Fruit fly (Drosophila melanogaster) whole organism, prepupa: Measurements from ENCODE around the gene Naxd.

Experiments
- CG10631 ChIP-seq: fragments of 200-800 bp; sonication (Bioruptor generic); optimal IDR thresholded peaks from 2 replicates; lab custom pipeline; 2016; ENCODE audit warnings: missing biosample characterization, missing genetic modification characterization
- CG10669 ChIP-seq: fragments of 200-800 bp; sonication (Bioruptor generic); optimal IDR thresholded peaks from 3 replicates; lab custom pipeline; 2018; ENCODE audit warnings: missing biosample characterization, mild to moderate bottlenecking, missing genetic modification characterization, moderate library complexity
- CG11294 ChIP-seq: fragments of 200-800 bp; sonication (Bioruptor generic); IDR thresholded peaks from 2 replicates; pipeline ENCODE4 v1.3.6; 2022; ENCODE audit warnings: missing biosample characterization, missing genetic modification characterization
- CG11762 ChIP-seq: fragments of 200-800 bp; sonication (Bioruptor generic); optimal IDR thresholded peaks from 3 replicates; lab custom pipeline; 2016; ENCODE audit warnings: missing biosample characterization, missing genetic modification characterization; ENCODE audit not compliant: insufficient read depth
- CG11902 ChIP-seq: fragments of 200-800 bp; sonication (Bioruptor generic); optimal IDR thresholded peaks from 3 replicates; lab custom pipeline; 2016; ENCODE audit warnings: missing biosample characterization, missing genetic modification characterization
- CG15336 ChIP-seq: fragments of 200-800 bp; sonication (Bioruptor generic); IDR thresholded peaks from 2 replicates; pipeline ENCODE4 v1.3.6; 2022; ENCODE audit warnings: missing biosample characterization, missing genetic modification characterization
- CG1621 ChIP-seq: fragments of 200-800 bp; sonication (Bioruptor generic); optimal IDR thresholded peaks from 3 replicates; lab custom pipeline; 2018; ENCODE audit warnings: missing biosample characterization, mild to moderate bottlenecking, missing genetic modification characterization
- CG16779 ChIP-seq: fragments of 200-800 bp; sonication (Bioruptor generic); optimal IDR thresholded peaks from 3 replicates; lab custom pipeline; 2017; ENCODE audit warnings: missing biosample characterization, mild to moderate bottlenecking, missing genetic modification characterization
- CG3032 ChIP-seq: fragments of 200-800 bp; optimal IDR thresholded peaks from 2 replicates; lab custom pipeline; 2019; ENCODE audit warnings: missing biosample characterization, mild to moderate bottlenecking, missing genetic modification characterization, moderate library complexity
- CG32006 ChIP-seq: fragments of 200-800 bp; sonication (Bioruptor generic); optimal IDR thresholded peaks from 3 replicates; lab custom pipeline; 2017; ENCODE audit warnings: missing biosample characterization, mild to moderate bottlenecking, missing genetic modification characterization
- CG34406 ChIP-seq: fragments of 200-800 bp; sonication (Bioruptor generic); optimal IDR thresholded peaks from 3 replicates; lab custom pipeline; 2016; ENCODE audit warnings: missing biosample characterization, missing genetic modification characterization
- CG3919 ChIP-seq: fragments of 200-800 bp; sonication (Bioruptor generic); optimal IDR thresholded peaks from 3 replicates; lab custom pipeline; 2016; ENCODE audit warnings: missing biosample characterization, missing genetic modification characterization
- CG4318 ChIP-seq: fragments of 200-800 bp; sonication (Bioruptor generic); optimal IDR thresholded peaks from 3 replicates; lab custom pipeline; 2017; ENCODE audit warnings: missing biosample characterization, mild to moderate bottlenecking, missing genetic modification characterization
- CG6163 ChIP-seq: fragments of 200-800 bp; sonication (Bioruptor generic); IDR thresholded peaks from 3 replicates; pipeline ENCODE4 v1.3.6; 2022; ENCODE audit warnings: missing biosample characterization, missing genetic modification characterization
- CG6276 ChIP-seq: fragments of 200-800 bp; sonication (Bioruptor generic); optimal IDR thresholded peaks from 2 replicates; lab custom pipeline; 2017; ENCODE audit warnings: missing biosample characterization, mild to moderate bottlenecking, missing genetic modification characterization
- CG6792 ChIP-seq: fragments of 200-800 bp; sonication (Bioruptor generic); optimal IDR thresholded peaks from 3 replicates; lab custom pipeline; 2016; ENCODE audit warnings: missing biosample characterization, missing genetic modification characterization
- CG6808 ChIP-seq: fragments of 200-800 bp; sonication (Bioruptor generic); optimal IDR thresholded peaks from 3 replicates; lab custom pipeline; 2017; ENCODE audit warnings: missing biosample characterization, missing genetic modification characterization, mild to moderate bottlenecking, moderate library complexity, missing genetic modification reagents
- CG6854 ChIP-seq: fragments of 200-800 bp; sonication (Bioruptor generic); optimal IDR thresholded peaks from 2 replicates; lab custom pipeline; 2017; ENCODE audit warnings: missing biosample characterization, mild to moderate bottlenecking, missing genetic modification characterization
- CG7368 ChIP-seq: fragments of 200-800 bp; sonication (Bioruptor generic); optimal IDR thresholded peaks from 3 replicates; lab custom pipeline; 2016; ENCODE audit warnings: missing biosample characterization, missing genetic modification characterization
- CG8119 ChIP-seq: fragments of 200-800 bp; sonication (Bioruptor generic); IDR thresholded peaks from 3 replicates; pipeline ENCODE4 v1.3.6; 2022; ENCODE audit warnings: missing biosample characterization, missing genetic modification characterization
- Eip75B ChIP-seq: fragments of 200-800 bp; sonication (Bioruptor generic); optimal IDR thresholded peaks from 3 replicates; lab custom pipeline; 2016; ENCODE audit warnings: missing biosample characterization, missing genetic modification characterization
- Eip78C ChIP-seq: fragments of 200-800 bp; sonication (Bioruptor generic); peaks from one replicate; lab custom pipeline; 2016; ENCODE audit warnings: missing biosample characterization, missing genetic modification characterization
- Eip93F ChIP-seq: fragments of 200-800 bp; sonication (Bioruptor generic); optimal IDR thresholded peaks from 2 replicates; lab custom pipeline; 2016; ENCODE audit warnings: missing biosample characterization, mild to moderate bottlenecking, missing genetic modification characterization
- Ets21C ChIP-seq: fragments of 200-800 bp; sonication (Bioruptor generic); optimal IDR thresholded peaks from 3 replicates; lab custom pipeline; 2016; ENCODE audit warnings: missing biosample characterization, missing genetic modification characterization
- Ets96B ChIP-seq: fragments of 200-800 bp; optimal IDR thresholded peaks from 2 replicates; lab custom pipeline; 2019; ENCODE audit warnings: missing biosample characterization, mild to moderate bottlenecking, missing genetic modification characterization, moderate library complexity
- Gug ChIP-seq: fragments of 200-800 bp; sonication (Bioruptor generic); IDR thresholded peaks from 2 replicates; pipeline ENCODE4 v1.3.6; 2022; ENCODE audit warnings: missing biosample characterization, missing genetic modification characterization
- Hr39 ChIP-seq: fragments of 200-800 bp; sonication (Bioruptor generic); optimal IDR thresholded peaks from 2 replicates; lab custom pipeline; 2016; ENCODE audit warnings: missing biosample characterization, missing genetic modification characterization
- Hr4 ChIP-seq: fragments of 200-800 bp; sonication (Bioruptor generic); optimal IDR thresholded peaks from 3 replicates; lab custom pipeline; 2016; ENCODE audit warnings: missing biosample characterization, missing genetic modification characterization
- Met ChIP-seq: fragments of 200-800 bp; sonication (Bioruptor generic); optimal IDR thresholded peaks from 3 replicates; lab custom pipeline; 2016; ENCODE audit warnings: missing biosample characterization, missing genetic modification characterization
- OdsH ChIP-seq: fragments of 200-800 bp; sonication (Bioruptor generic); optimal IDR thresholded peaks from 3 replicates; lab custom pipeline; 2016; ENCODE audit warnings: missing biosample characterization, missing genetic modification characterization
- Smox ChIP-seq: fragments of 200-800 bp; sonication (Bioruptor generic); optimal IDR thresholded peaks from 3 replicates; lab custom pipeline; 2016; ENCODE audit warnings: missing biosample characterization, missing genetic modification characterization
- Sox102F ChIP-seq: fragments of 200-800 bp; sonication (Bioruptor generic); optimal IDR thresholded peaks from 2 replicates; lab custom pipeline; 2016; ENCODE audit warnings: missing biosample characterization, mild to moderate bottlenecking, missing genetic modification characterization
- Sox14 ChIP-seq: fragments of 200-800 bp; sonication (Bioruptor generic); optimal IDR thresholded peaks from 3 replicates; lab custom pipeline; 2016; ENCODE audit warnings: missing biosample characterization, missing genetic modification characterization
- Sox15 ChIP-seq: fragments of 200-800 bp; sonication (Bioruptor generic); optimal IDR thresholded peaks from 3 replicates; lab custom pipeline; 2016; ENCODE audit warnings: missing biosample characterization, missing genetic modification characterization
- achi ChIP-seq: fragments of 200-800 bp; sonication (Bioruptor generic); optimal IDR thresholded peaks from 3 replicates; lab custom pipeline; 2016; ENCODE audit warnings: missing biosample characterization, missing genetic modification characterization
- acj6 ChIP-seq: fragments of 200-800 bp; sonication (Bioruptor generic); optimal IDR thresholded peaks from 3 replicates; lab custom pipeline; 2016; ENCODE audit warnings: missing biosample characterization, missing genetic modification characterization
- cyc ChIP-seq: fragments of 200-800 bp; sonication (Bioruptor generic); optimal IDR thresholded peaks from 3 replicates; lab custom pipeline; 2016; ENCODE audit warnings: missing biosample characterization, missing genetic modification characterization
- dsx ChIP-seq: fragments of 200-800 bp; optimal IDR thresholded peaks from 3 replicates; lab custom pipeline; 2019; ENCODE audit warnings: missing biosample characterization, mild to moderate bottlenecking, missing genetic modification characterization, moderate library complexity; ENCODE audit not compliant: poor library complexity, severe bottlenecking
- eg ChIP-seq: fragments of 200-800 bp; sonication (Bioruptor generic); IDR thresholded peaks from 3 replicates; pipeline ENCODE4 v1.3.6; 2022; ENCODE audit warnings: missing biosample characterization, missing genetic modification characterization
- esn ChIP-seq: fragments of 200-800 bp; sonication (Bioruptor generic); optimal IDR thresholded peaks from 2 replicates; lab custom pipeline; 2016; ENCODE audit warnings: missing biosample characterization, mild to moderate bottlenecking, missing genetic modification characterization, moderate library complexity
- fd85E ChIP-seq: fragments of 200-800 bp; sonication (Bioruptor generic); optimal IDR thresholded peaks from 3 replicates; lab custom pipeline; 2016; ENCODE audit warnings: missing biosample characterization, missing genetic modification characterization
- net ChIP-seq: fragments of 200-800 bp; sonication (Bioruptor generic); optimal IDR thresholded peaks from 3 replicates; lab custom pipeline; 2016; ENCODE audit warnings: missing biosample characterization, missing genetic modification characterization
- pdm3 ChIP-seq: fragments of 200-800 bp; sonication (Bioruptor generic); optimal IDR thresholded peaks from 3 replicates; lab custom pipeline; 2016; ENCODE audit warnings: missing biosample characterization, missing genetic modification characterization
- salr ChIP-seq, 2 experiments: fragments of 200-800 bp; sonication (Bioruptor generic); optimal IDR thresholded peaks; 3 replicates each; lab custom pipeline; 2016 to 2018; ENCODE audit warnings: missing biosample characterization in 2 of 2, missing genetic modification characterization in 2 of 2, mild to moderate bottlenecking in 1 of 2
- spab ChIP-seq: fragments of 200-800 bp; sonication (Bioruptor generic); optimal IDR thresholded peaks from 2 replicates; lab custom pipeline; 2017; ENCODE audit warnings: missing biosample characterization, mild to moderate bottlenecking, missing genetic modification characterization, missing genetic modification reagents
- ss ChIP-seq, 2 experiments: fragments of 200-800 bp; sonication (Bioruptor generic); optimal IDR thresholded peaks; 2 replicates in 1 of 2; 3 replicates in 1 of 2; lab custom pipeline; 2017 to 2018; ENCODE audit warnings: mild to moderate bottlenecking in 2 of 2, missing biosample characterization in 2 of 2, missing genetic modification characterization in 2 of 2, moderate library complexity in 1 of 2
- svp ChIP-seq: fragments of 200-800 bp; sonication (Bioruptor generic); peaks from one replicate; lab custom pipeline; 2016; ENCODE audit warnings: missing biosample characterization, missing genetic modification characterization
- topi ChIP-seq: fragments of 200-800 bp; sonication (Bioruptor generic); optimal IDR thresholded peaks from 3 replicates; lab custom pipeline; 2016; ENCODE audit warnings: missing biosample characterization, missing genetic modification characterization

The Naxd gene

DNA sequence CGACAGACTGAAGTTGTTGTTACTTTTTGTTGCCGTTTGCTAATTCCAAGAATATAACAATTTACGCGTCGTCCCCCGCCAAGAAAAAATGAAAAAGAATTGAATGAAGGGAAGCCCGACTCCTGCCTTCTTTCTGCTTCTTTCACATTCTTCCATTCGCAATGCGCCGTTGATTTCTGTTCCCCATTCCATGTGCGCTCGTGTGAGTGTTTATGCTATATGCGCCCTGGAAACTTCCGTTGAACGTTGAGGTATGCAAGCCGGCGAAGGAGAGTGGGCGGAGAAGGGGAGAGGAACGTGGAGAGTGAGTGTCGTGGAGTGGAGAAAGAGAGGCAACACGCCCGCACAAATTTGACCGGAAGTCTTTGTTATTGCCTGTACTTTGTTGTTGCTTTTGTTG, 18.4 kb downstream of the Naxd start (continued):
- TF ChIP-seq CG15336 (GFP tag; lab: Robert Waterston, UW) (no peak), Sox15 (no peak), Met (no peak), Hr4 (GFP tag; lab: Kevin White, UChicago) (no peak), salr (GFP tag; optimal IDR thresholded peaks at IDR 0.05; lab: Kevin White, UChicago) (no peak), Gug (GFP tag; lab: Robert Waterston, UW) (no peak), eg (GFP tag; lab: Robert Waterston, UW) (no peak), CG10669 (GFP tag; lab: Kevin White, UChicago) (no peak), CG3919 (GFP tag; lab: Kevin White, UChicago) (no peak), CG6276 (GFP tag; lab: Kevin White, UChicago) (peak; percentile 5), fd85E (no peak), esn (GFP tag; lab: Kevin White, UChicago) (no peak), CG6163 (peak; percentile 73), dsx (GFP tag; lab: Kevin White, UChicago) (peak; percentile 22), Smox (peak; percentile 8), CG11294 (GFP tag; lab: Robert Waterston, UW) (no peak), Hr39 (GFP tag; lab: Kevin White, UChicago) (no peak), CG4318 (no peak), Ets96B (no peak), CG34406 (no peak), CG6808 (GFP tag; lab: Kevin White, UChicago) (peak; percentile 10), spab (no peak), Ets21C (GFP tag; lab: Kevin White, UChicago) (no peak), CG7368 (GFP tag; lab: Kevin White, UChicago) (no peak), net (no peak), topi (GFP tag; lab: Kevin White, UChicago) (no peak)

DNA sequence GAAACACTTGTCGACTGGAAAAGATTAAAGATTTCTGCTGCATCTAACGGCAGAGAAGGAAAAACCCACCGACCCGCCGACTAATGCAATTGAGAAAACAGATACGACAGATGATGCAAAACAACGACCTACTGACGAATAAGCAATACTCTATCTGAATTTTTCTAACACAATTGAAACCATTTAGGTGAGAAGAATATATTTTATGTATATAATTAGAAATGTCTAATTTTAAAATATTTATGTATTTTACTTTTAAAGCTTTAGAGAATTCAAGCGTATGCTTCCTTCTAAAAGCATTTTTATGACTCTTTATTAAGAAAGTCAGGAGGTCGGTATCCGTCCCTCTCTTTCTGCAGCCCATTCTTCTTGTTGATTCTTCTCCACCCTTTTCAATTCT, 19.1 kb downstream of the Naxd start:
- TF ChIP-seq fd85E = no peak
- no peak for TF ChIP-seq CG6854 (GFP tag; lab: Kevin White, UChicago)
- TF ChIP-seq Ets96B = peak; percentile 23
- TF ChIP-seq ss (GFP tag; optimal IDR thresholded peaks at IDR 0.05; lab: Kevin White, UChicago) = no peak
- TF ChIP-seq salr (GFP tag; optimal IDR thresholded peaks at IDR 0.05; lab: Kevin White, UChicago) = peak in 1 of 2 experiments; percentile 28
- peak; percentile 70 for TF ChIP-seq svp (GFP tag; lab: Kevin White, UChicago)
- TF ChIP-seq CG6276 (GFP tag; lab: Kevin White, UChicago) = no peak
- no peak for TF ChIP-seq CG11294 (GFP tag; lab: Robert Waterston, UW)
- peak; percentile 6 for TF ChIP-seq CG10669 (GFP tag; lab: Kevin White, UChicago)
- TF ChIP-seq CG7368 (GFP tag; lab: Kevin White, UChicago) = no peak
- TF ChIP-seq Eip78C (GFP tag; lab: Kevin White, UChicago) = peak; percentile 64
- no peak for TF ChIP-seq CG16779 (tag; lab: Kevin White, UChicago)
- TF ChIP-seq CG15336 (GFP tag; lab: Robert Waterston, UW) = peak; percentile 70
- TF ChIP-seq CG6163 = peak; percentile 59
- TF ChIP-seq CG10631 (GFP tag; lab: Kevin White, UChicago) = peak; percentile 46
- no peak for TF ChIP-seq Eip75B (GFP tag; lab: Kevin White, UChicago)
- no peak for TF ChIP-seq Sox14 (GFP tag; lab: Kevin White, UChicago)
- TF ChIP-seq Ets21C (GFP tag; lab: Kevin White, UChicago) = no peak
- TF ChIP-seq Hr39 (GFP tag; lab: Kevin White, UChicago) = no peak
- no peak for TF ChIP-seq cyc (GFP tag; lab: Kevin White, UChicago)
- no peak for TF ChIP-seq CG1621 (tag; lab: Kevin White, UChicago)
- peak; percentile 57 for TF ChIP-seq CG32006 (GFP tag; lab: Kevin White, UChicago)
- peak; percentile 16 for TF ChIP-seq OdsH
- TF ChIP-seq CG11762 = no peak
- TF ChIP-seq Sox102F = no peak
- peak; percentile 19 for TF ChIP-seq achi (GFP tag; lab: Kevin White, UChicago)
- TF ChIP-seq pdm3 = no peak
- TF ChIP-seq CG6792 (GFP tag; lab: Kevin White, UChicago) = peak; percentile 9
- TF ChIP-seq acj6 (GFP tag; lab: Kevin White, UChicago) = peak; percentile 18
- peak; percentile 12 for TF ChIP-seq CG34406
- peak; percentile 56; the same call in 1 of the 2 replicates for TF ChIP-seq Gug (GFP tag; lab: Robert Waterston, UW)
- peak; percentile 10 for TF ChIP-seq esn (GFP tag; lab: Kevin White, UChicago)
- TF ChIP-seq Eip93F = no peak
- TF ChIP-seq CG3032 = peak; percentile 20
- peak; percentile 63 for TF ChIP-seq eg (GFP tag; lab: Robert Waterston, UW)
- TF ChIP-seq Hr4 (GFP tag; lab: Kevin White, UChicago) = peak; percentile 3
- TF ChIP-seq CG11902 (GFP tag; lab: Kevin White, UChicago) = no peak
- TF ChIP-seq CG4318 = peak; percentile 31
- peak; percentile 7 for TF ChIP-seq CG3919 (GFP tag; lab: Kevin White, UChicago)
- TF ChIP-seq CG8119 (GFP tag; lab: Robert Waterston, UW) = peak; percentile 54; the same call in 2 of the 3 replicates
